Worm (Caenorhabditis elegans): ENCODE results near the gene F19B10.10.

Gene F19B10.10

ce11 chrII:3688333-3688732 lies 7.1 kb upstream of the F19B10.10 start, which contains the start of gene ifas-1:
Gene ifas-1 (minus strand): TSS chrII:3688719.
- TF ChIP-seq gmeb-2 (tag; optimal IDR thresholded peaks at IDR 0.05) (no peak), che-1 (tag; optimal IDR thresholded peaks at IDR 0.05) (no peak)

- no peak for TF ChIP-seq hlh-30 (tag; optimal IDR thresholded peaks at IDR 0.05; ENCODE audit: insufficient read depth)
- no peak for TF ChIP-seq fkh-10 (GFP tag; optimal IDR thresholded peaks at IDR 0.05)
- TF ChIP-seq sox-2 (GFP tag; IDR thresholded peaks at IDR 0.05), result no peak
- TF ChIP-seq hlh-15 (tag; optimal IDR thresholded peaks at IDR 0.05), result no peak
- TF ChIP-seq ceh-6 (GFP tag; optimal IDR thresholded peaks at IDR 0.05), result no peak
- TF ChIP-seq sdc-2 (tag; optimal IDR thresholded peaks at IDR 0.05), result no peak
Observed at ce11 chrII:3684487-3685067, 3.4 kb upstream of the F19B10.10 start.

DNA sequence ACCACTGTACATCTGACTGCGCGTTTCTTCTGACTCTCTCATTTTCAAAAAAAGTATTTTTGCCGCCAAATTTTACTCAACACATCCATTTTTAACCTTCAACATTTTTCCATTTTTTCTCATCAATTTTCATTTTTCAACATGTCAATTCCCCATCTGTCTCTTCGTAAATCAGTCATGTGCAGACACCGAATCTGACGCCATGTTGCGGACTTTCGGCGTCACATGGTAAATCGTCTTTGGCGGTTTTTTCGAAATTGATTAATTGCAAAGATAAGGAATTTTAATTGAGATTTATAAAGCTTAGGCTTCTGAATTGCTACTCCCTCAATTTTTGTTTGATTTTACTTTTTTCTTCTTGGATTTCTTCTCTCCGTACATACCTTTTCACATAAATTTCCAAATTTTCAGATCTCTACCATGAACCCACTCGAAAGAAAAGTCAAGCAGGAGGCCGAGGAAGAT lies 1.6 kb upstream of the F19B10.10 start, which contains the start of gene F19B10.1:
Gene F19B10.1, plus strand, starts transcription at position 415 of the 465 bp plus-strand sequence.
- TF ChIP-seq hlh-30 (tag; optimal IDR thresholded peaks at IDR 0.05; ENCODE audit: insufficient read depth) (peak; percentile 94), unc-42 (tag; optimal IDR thresholded peaks at IDR 0.05) (peak; percentile 14), nfya-1 (tag; optimal IDR thresholded peaks at IDR 0.05) (peak; percentile 39), ceh-18 (tag; optimal IDR thresholded peaks at IDR 0.05) (peak; percentile 11), elt-4 (tag; optimal IDR thresholded peaks at IDR 0.05) (no peak), unc-55 (GFP tag; optimal IDR thresholded peaks at IDR 0.05) (peak; percentile 62), odd-2 (tag; optimal IDR thresholded peaks at IDR 0.05) (no peak)

- TF ChIP-seq sox-2 (GFP tag; IDR thresholded peaks at IDR 0.05), result no peak
- TF ChIP-seq ceh-22 (tag; optimal IDR thresholded peaks at IDR 0.05), result no peak
- TF ChIP-seq C38D4.7 (GFP tag; optimal IDR thresholded peaks at IDR 0.05), result no peak
- no peak for TF ChIP-seq ceh-48 (tag; optimal IDR thresholded peaks at IDR 0.05)
- no peak for TF ChIP-seq mec-3 (tag; optimal IDR thresholded peaks at IDR 0.05; ENCODE audit: borderline replicate concordance)
Observed at ce11 chrII:3680366-3680765, 849 bp downstream of the F19B10.10 start.

DNA sequence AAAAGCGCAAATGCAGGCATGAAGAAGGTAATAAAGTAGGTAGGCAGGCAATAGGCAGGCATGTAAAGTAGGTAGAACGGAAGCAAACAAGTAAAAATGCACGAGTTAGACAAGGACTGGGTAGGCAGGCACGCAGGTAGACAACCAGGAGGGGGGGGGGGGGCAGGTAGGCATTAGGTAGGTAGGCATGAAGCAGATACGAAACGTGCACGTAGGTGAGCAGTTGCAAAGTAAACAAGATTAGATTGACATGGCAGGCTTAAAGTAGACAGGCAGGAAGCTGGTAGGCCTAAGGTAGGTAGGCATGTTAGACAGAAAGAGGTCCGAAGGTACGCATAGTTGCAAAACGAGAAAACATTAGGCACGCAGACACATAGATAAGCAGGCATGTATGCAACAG lies 2.2 kb downstream of the F19B10.10 start:
- TF ChIP-seq eyg-1 (tag; optimal IDR thresholded peaks at IDR 0.05) (no peak), ceh-24 (tag; optimal IDR thresholded peaks at IDR 0.05) (no peak), ceh-31 (tag; optimal IDR thresholded peaks at IDR 0.05) (no peak), ahr-1 (tag; optimal IDR thresholded peaks at IDR 0.05) (no peak), fkh-10 (GFP tag; optimal IDR thresholded peaks at IDR 0.05) (no peak), ceh-22 (tag; optimal IDR thresholded peaks at IDR 0.05) (no peak)

- TF ChIP-seq pax-1 (tag; optimal IDR thresholded peaks at IDR 0.05) (no peak), madf-2 (tag; optimal IDR thresholded peaks at IDR 0.05) (no peak), pqm-1 (tag; optimal IDR thresholded peaks at IDR 0.05) (no peak)
Observed at ce11 chrII:3675176-3675575, 6.0 kb downstream of the F19B10.10 start, which contains the start of gene F19B10.2. Gene F19B10.2 (plus strand): TSS chrII:3675476.

ce11 chrII:3673493-3673892 lies 7.7 kb downstream of the F19B10.10 start, which contains the start of gene sea-1:
Gene sea-1 (minus strand): TSS chrII:3673593.
- TF ChIP-seq ceh-6 (GFP tag; optimal IDR thresholded peaks at IDR 0.05) (no peak), unc-86 (tag; optimal IDR thresholded peaks at IDR 0.05) (no peak), fax-1 (tag; optimal IDR thresholded peaks at IDR 0.05) (no peak), T23F11.4 (GFP tag; optimal IDR thresholded peaks at IDR 0.05) (no peak), lin-11 (tag; optimal IDR thresholded peaks at IDR 0.05) (no peak), fkh-10 (GFP tag; optimal IDR thresholded peaks at IDR 0.05) (no peak), ceh-30 (tag; optimal IDR thresholded peaks at IDR 0.05) (no peak)

Measured in whole organism, late embryonic.